Worm (Caenorhabditis elegans) whole organism, midembryonic: Measurements from ENCODE around the gene ceh-23.

Experiments
- T22C8.4 ChIP-seq: fragments of 200-800 bp; sonication (Bioruptor generic); IDR thresholded peaks from 2 replicates; pipeline ENCODE4 v1.3.6; 2022; ENCODE audit warnings: missing genetic modification characterization, missing compliant biosample characterization
- cog-1 ChIP-seq: sonication (generic microtip); optimal IDR thresholded peaks from 2 replicates; lab custom pipeline; 2016; ENCODE audit warnings: missing genetic modification characterization, missing compliant biosample characterization
- flt-1 ChIP-seq: fragments of 200-800 bp; sonication (Bioruptor generic); IDR thresholded peaks from 2 replicates; pipeline ENCODE4 v1.3.6; 2022; ENCODE audit warnings: missing genetic modification characterization, missing compliant biosample characterization
- klf-2 ChIP-seq: fragments of 200-800 bp; sonication (Bioruptor generic); conservative IDR thresholded peaks from 2 replicates; pipeline ENCODE4 v1.3.6; 2022; ENCODE audit warnings: missing genetic modification reagents, missing genetic modification characterization, missing compliant biosample characterization
- med-1 ChIP-seq: sonication (generic microtip); optimal IDR thresholded peaks from 2 replicates; lab custom pipeline; 2017; ENCODE audit warnings: missing genetic modification characterization, mild to moderate bottlenecking, missing compliant biosample characterization, antibody characterized with exemption, missing genetic modification reagents; ENCODE audit not compliant: insufficient read depth
- ref-1 ChIP-seq: fragments of 200-800 bp; sonication (Bioruptor generic); conservative IDR thresholded peaks from 2 replicates; pipeline ENCODE4 v1.3.6; 2022; ENCODE audit warnings: missing genetic modification reagents, missing genetic modification characterization, missing compliant biosample characterization
- tab-1 ChIP-seq: fragments of 200-800 bp; sonication (Bioruptor generic); IDR thresholded peaks from 2 replicates; pipeline ENCODE4 v1.3.6; 2022; ENCODE audit warnings: missing genetic modification characterization, missing compliant biosample characterization
- ztf-23 ChIP-seq: fragments of 200-800 bp; sonication (Bioruptor generic); IDR thresholded peaks from 2 replicates; pipeline ENCODE4 v1.3.6; 2022; ENCODE audit warnings: missing genetic modification reagents, missing genetic modification characterization, missing compliant biosample characterization
- ztf-29 ChIP-seq: fragments of 200-800 bp; sonication (Bioruptor generic); IDR thresholded peaks from 2 replicates; pipeline ENCODE4 v1.3.6; 2022; ENCODE audit warnings: missing genetic modification reagents, missing genetic modification characterization, missing compliant biosample characterization

The ceh-23 gene

DNA sequence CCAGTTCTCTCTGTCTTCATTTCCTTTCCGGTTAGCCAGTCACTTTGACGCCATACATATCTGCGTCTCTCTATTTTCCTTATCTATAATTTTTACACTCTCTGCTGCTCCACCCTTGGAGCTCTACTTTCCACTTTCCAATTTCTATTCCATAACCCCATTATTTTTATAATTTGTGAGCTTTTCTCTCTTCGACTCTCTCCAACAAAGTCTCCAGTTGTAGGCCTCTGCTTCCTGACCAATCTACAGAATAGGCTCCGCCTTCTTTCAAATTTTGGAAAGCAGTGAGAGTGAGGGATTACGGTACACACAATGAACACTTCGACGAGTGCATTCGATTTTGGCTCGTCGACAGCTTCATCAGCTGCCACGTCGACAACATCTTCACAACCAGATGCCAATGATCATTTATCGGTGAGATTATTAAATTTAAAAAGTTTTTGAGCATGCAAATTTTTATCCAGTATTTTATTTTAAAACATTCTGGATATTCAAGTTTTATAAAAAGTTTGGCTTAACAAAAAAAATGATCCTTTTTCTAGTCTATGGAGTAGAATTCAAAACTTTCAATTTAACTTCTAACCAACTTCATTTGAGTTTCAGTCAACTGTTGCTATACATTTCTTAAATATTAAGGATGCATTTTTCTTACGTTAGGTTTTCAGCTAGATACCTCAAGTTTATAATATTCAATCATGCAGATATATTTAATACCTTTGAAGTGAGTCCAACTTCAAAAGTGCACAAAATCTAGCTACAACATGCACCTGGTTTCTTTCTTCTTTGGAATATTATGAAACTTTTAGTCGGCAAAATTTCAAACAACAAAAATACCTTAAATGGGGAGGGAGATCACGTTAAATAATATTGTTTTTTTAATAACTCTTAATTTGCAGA lies 25.0 kb upstream of the ceh-23 start, which contains the start of gene egl-5:
egl-5 (plus strand) TSS at position 216 of the 897 bp plus-strand sequence.
- TF ChIP-seq cog-1 (tag; lab: Kevin White, UChicago) (no peak), klf-2 (GFP tag; lab: Robert Waterston, UW) (no peak), ztf-23 (GFP tag; lab: Robert Waterston, UW) (no peak), flt-1 (GFP tag; lab: Robert Waterston, UW) (no peak), ztf-29 (GFP tag; lab: Robert Waterston, UW) (no peak), T22C8.4 (GFP tag; lab: Robert Waterston, UW) (no peak), tab-1 (GFP tag; lab: Robert Waterston, UW) (no peak), med-1 (GFP tag; lab: Kevin White, UChicago) (no peak)

DNA sequence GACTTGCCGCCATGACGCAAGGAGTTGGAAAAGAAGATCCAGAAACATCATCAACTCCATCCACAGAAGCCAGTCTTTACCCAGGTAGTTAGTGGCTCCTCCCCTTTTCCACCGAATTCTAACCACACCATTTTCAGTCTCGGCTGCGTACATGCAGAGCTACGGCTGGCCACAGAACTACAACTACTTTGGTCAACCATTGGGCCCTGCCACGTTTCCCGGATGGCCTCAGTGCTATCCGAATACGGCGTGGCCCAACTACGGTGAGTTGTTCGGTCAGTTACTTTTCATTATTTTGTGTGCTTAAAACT lies 24.4 kb upstream of the ceh-23 start:
- TF ChIP-seq cog-1 (tag; lab: Kevin White, UChicago) (no peak), klf-2 (GFP tag; lab: Robert Waterston, UW) (no peak), ztf-29 (GFP tag; lab: Robert Waterston, UW) (no peak), ztf-23 (GFP tag; lab: Robert Waterston, UW) (no peak), med-1 (GFP tag; lab: Kevin White, UChicago) (no peak), T22C8.4 (GFP tag; lab: Robert Waterston, UW) (no peak), flt-1 (GFP tag; lab: Robert Waterston, UW) (no peak), ref-1 (GFP tag; lab: Robert Waterston, UW) (no peak), tab-1 (GFP tag; lab: Robert Waterston, UW) (no peak)

ce11 chrIII:7815571-7816348 lies 23.6 kb upstream of the ceh-23 start:
- TF ChIP-seq cog-1 (tag; lab: Kevin White, UChicago) = no peak

- TF ChIP-seq cog-1 (tag; lab: Kevin White, UChicago) = no peak
- no peak for TF ChIP-seq klf-2 (GFP tag; lab: Robert Waterston, UW)
- no peak for TF ChIP-seq T22C8.4 (GFP tag; lab: Robert Waterston, UW)
- no peak for TF ChIP-seq ref-1 (GFP tag; lab: Robert Waterston, UW)
- no peak for TF ChIP-seq med-1 (GFP tag; lab: Kevin White, UChicago)
- no peak for TF ChIP-seq tab-1 (GFP tag; lab: Robert Waterston, UW)
Observed at ce11 chrIII:7816463-7816862, 22.9 kb upstream of the ceh-23 start.

ce11 chrIII:7818965-7819364 lies 20.4 kb upstream of the ceh-23 start:
- TF ChIP-seq T22C8.4 (GFP tag; lab: Robert Waterston, UW) (no peak), klf-2 (GFP tag; lab: Robert Waterston, UW) (no peak), tab-1 (GFP tag; lab: Robert Waterston, UW) (no peak), cog-1 (tag; lab: Kevin White, UChicago) (no peak), ztf-23 (GFP tag; lab: Robert Waterston, UW) (no peak), ref-1 (GFP tag; lab: Robert Waterston, UW) (no peak), flt-1 (GFP tag; lab: Robert Waterston, UW) (no peak), ztf-29 (GFP tag; lab: Robert Waterston, UW) (no peak), med-1 (GFP tag; lab: Kevin White, UChicago) (no peak)

ce11 chrIII:7819866-7820265 lies 19.5 kb upstream of the ceh-23 start:
- TF ChIP-seq flt-1 (GFP tag; lab: Robert Waterston, UW) (no peak), ztf-23 (GFP tag; lab: Robert Waterston, UW) (no peak), T22C8.4 (GFP tag; lab: Robert Waterston, UW) (no peak), cog-1 (tag; lab: Kevin White, UChicago) (no peak), ztf-29 (GFP tag; lab: Robert Waterston, UW) (no peak), med-1 (GFP tag; lab: Kevin White, UChicago) (no peak), klf-2 (GFP tag; lab: Robert Waterston, UW) (no peak), tab-1 (GFP tag; lab: Robert Waterston, UW) (no peak), ref-1 (GFP tag; lab: Robert Waterston, UW) (no peak)

DNA sequence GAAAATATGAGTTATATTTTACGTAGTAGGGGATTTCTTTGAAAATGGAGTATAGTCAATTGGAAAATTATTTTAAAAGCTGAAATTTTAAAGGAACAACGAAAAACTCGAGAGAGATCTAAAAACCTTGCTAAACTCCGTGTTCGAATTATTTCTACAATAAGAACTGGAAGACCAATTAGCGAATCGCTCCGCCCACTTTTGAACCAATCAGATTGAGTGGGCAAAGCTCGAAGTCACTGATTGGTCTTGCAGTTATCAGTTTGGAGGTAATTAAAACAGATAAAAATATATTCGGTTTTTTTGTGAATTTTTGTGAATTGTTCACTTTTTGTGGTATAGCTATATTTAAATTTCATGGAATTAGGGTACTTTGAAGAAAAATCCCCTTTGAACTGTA lies 16.1 kb upstream of the ceh-23 start:
- no peak for TF ChIP-seq med-1 (GFP tag; lab: Kevin White, UChicago)
- TF ChIP-seq ref-1 (GFP tag; lab: Robert Waterston, UW) = no peak
- no peak for TF ChIP-seq flt-1 (GFP tag; lab: Robert Waterston, UW)
- no peak for TF ChIP-seq cog-1 (tag; lab: Kevin White, UChicago)
- TF ChIP-seq T22C8.4 (GFP tag; lab: Robert Waterston, UW) = no peak
- TF ChIP-seq klf-2 (GFP tag; lab: Robert Waterston, UW) = no peak
- no peak for TF ChIP-seq ztf-23 (GFP tag; lab: Robert Waterston, UW)
- TF ChIP-seq tab-1 (GFP tag; lab: Robert Waterston, UW) = no peak
- TF ChIP-seq ztf-29 (GFP tag; lab: Robert Waterston, UW) = no peak

- TF ChIP-seq ztf-29 (GFP tag; lab: Robert Waterston, UW) (no peak), ztf-23 (GFP tag; lab: Robert Waterston, UW) (no peak), klf-2 (GFP tag; lab: Robert Waterston, UW) (no peak), flt-1 (GFP tag; lab: Robert Waterston, UW) (peak; percentile 56; the same call in 1 of the 2 replicates), med-1 (GFP tag; lab: Kevin White, UChicago) (no peak)
Observed at ce11 chrIII:7824041-7824440, 15.4 kb upstream of the ceh-23 start.
